Worm (Caenorhabditis elegans): ENCODE measurements around the gene Y41D4A.4.

Y41D4A.4 gene

ce11 chrIV:1724283-1724682, 21.5 kb upstream of the Y41D4A.4 start, which contains the start of gene epic-3:
Gene epic-3 (minus strand): TSS chrIV:1724383.
- TF ChIP-seq hlh-30 (tag; optimal IDR thresholded peaks at IDR 0.05; ENCODE audit: insufficient read depth) (no peak), ceh-24 (tag; optimal IDR thresholded peaks at IDR 0.05) (no peak), T23F11.4 (GFP tag; optimal IDR thresholded peaks at IDR 0.05) (no peak), tbx-2 (tag; optimal IDR thresholded peaks at IDR 0.05) (no peak), elt-4 (tag; optimal IDR thresholded peaks at IDR 0.05) (no peak), nhr-11 (tag; optimal IDR thresholded peaks at IDR 0.05) (no peak), lin-11 (tag; optimal IDR thresholded peaks at IDR 0.05) (no peak), ceh-31 (tag; optimal IDR thresholded peaks at IDR 0.05) (no peak), ceh-19 (GFP tag; optimal IDR thresholded peaks at IDR 0.05) (no peak), ceh-34 (tag; optimal IDR thresholded peaks at IDR 0.05) (no peak), K02D7.2 (tag; optimal IDR thresholded peaks at IDR 0.05) (no peak), elt-2 (tag; optimal IDR thresholded peaks at IDR 0.05) (no peak), pha-2 (tag; optimal IDR thresholded peaks at IDR 0.05) (no peak), zip-5 (tag; optimal IDR thresholded peaks at IDR 0.05) (no peak), unc-3 (GFP tag; conservative IDR thresholded peaks at IDR 0.05) (no peak), unc-3 (tag; optimal IDR thresholded peaks at IDR 0.05) (no peak)

ce11 chrIV:1725888-1726287, 19.9 kb upstream of the Y41D4A.4 start, which contains the start of gene K08D12.8:
Gene K08D12.8 (plus strand): TSS chrIV:1726188.
- no peak for TF ChIP-seq pha-2 (tag; optimal IDR thresholded peaks at IDR 0.05)
- TF ChIP-seq dve-1 (tag; optimal IDR thresholded peaks at IDR 0.05): no peak
- no peak for TF ChIP-seq unc-86 (tag; optimal IDR thresholded peaks at IDR 0.05)
- no peak for TF ChIP-seq ceh-9 (tag; optimal IDR thresholded peaks at IDR 0.05)
- TF ChIP-seq C08G9.2 (tag; optimal IDR thresholded peaks at IDR 0.05): no peak
- TF ChIP-seq ceh-18 (tag; optimal IDR thresholded peaks at IDR 0.05): no peak
- TF ChIP-seq nhr-11 (tag; optimal IDR thresholded peaks at IDR 0.05): no peak
- no peak for TF ChIP-seq hlh-15 (tag; optimal IDR thresholded peaks at IDR 0.05)
- no peak for TF ChIP-seq pros-1 (tag; optimal IDR thresholded peaks at IDR 0.05)
- TF ChIP-seq hlh-13 (GFP tag; optimal IDR thresholded peaks at IDR 0.05): no peak
- no peak for TF ChIP-seq ceh-31 (tag; optimal IDR thresholded peaks at IDR 0.05)
- no peak for TF ChIP-seq sox-4 (tag; optimal IDR thresholded peaks at IDR 0.05)
- TF ChIP-seq ceh-19 (GFP tag; optimal IDR thresholded peaks at IDR 0.05): no peak
- no peak for TF ChIP-seq madf-2 (tag; optimal IDR thresholded peaks at IDR 0.05)
- TF ChIP-seq zip-5 (tag; optimal IDR thresholded peaks at IDR 0.05): no peak

ce11 chrIV:1727538-1728072, 18.2 kb upstream of the Y41D4A.4 start:
- peak; percentile 76 for TF ChIP-seq ceh-48 (tag; optimal IDR thresholded peaks at IDR 0.05)
- TF ChIP-seq ceh-30 (tag; optimal IDR thresholded peaks at IDR 0.05): no peak

- TF ChIP-seq sox-2 (GFP tag; IDR thresholded peaks at IDR 0.05): no peak
- no peak for TF ChIP-seq elt-4 (tag; optimal IDR thresholded peaks at IDR 0.05)
- TF ChIP-seq tbx-2 (tag; optimal IDR thresholded peaks at IDR 0.05): peak; percentile 21
- TF ChIP-seq nfya-1 (tag; optimal IDR thresholded peaks at IDR 0.05): peak; percentile 9
- TF ChIP-seq unc-3 (GFP tag; conservative IDR thresholded peaks at IDR 0.05): no peak
- TF ChIP-seq unc-3 (tag; optimal IDR thresholded peaks at IDR 0.05): no peak
- TF ChIP-seq che-1 (tag; optimal IDR thresholded peaks at IDR 0.05): peak; percentile 38
- no peak for TF ChIP-seq C08G9.2 (tag; optimal IDR thresholded peaks at IDR 0.05)
- TF ChIP-seq gmeb-2 (tag; optimal IDR thresholded peaks at IDR 0.05): no peak
- TF ChIP-seq ceh-18 (tag; optimal IDR thresholded peaks at IDR 0.05): peak; percentile 29
- no peak for TF ChIP-seq ceh-14 (tag; optimal IDR thresholded peaks at IDR 0.05)
- peak; percentile 5 for TF ChIP-seq madf-2 (tag; optimal IDR thresholded peaks at IDR 0.05)
- TF ChIP-seq unc-86 (tag; optimal IDR thresholded peaks at IDR 0.05): peak; percentile 9
- TF ChIP-seq hlh-13 (GFP tag; optimal IDR thresholded peaks at IDR 0.05): no peak
- TF ChIP-seq ceh-22 (tag; optimal IDR thresholded peaks at IDR 0.05): no peak
- TF ChIP-seq ets-4 (tag; optimal IDR thresholded peaks at IDR 0.05): no peak
- TF ChIP-seq mec-3 (tag; optimal IDR thresholded peaks at IDR 0.05; ENCODE audit: borderline replicate concordance): no peak
- TF ChIP-seq Y22D7AL.16 (tag; optimal IDR thresholded peaks at IDR 0.05): no peak
- TF ChIP-seq lin-11 (tag; optimal IDR thresholded peaks at IDR 0.05): no peak
- peak; percentile 10 for TF ChIP-seq unc-42 (tag; optimal IDR thresholded peaks at IDR 0.05)
- TF ChIP-seq npax-4 (tag; optimal IDR thresholded peaks at IDR 0.05): no peak
- TF ChIP-seq rnt-1 (tag; optimal IDR thresholded peaks at IDR 0.05): no peak
- TF ChIP-seq sdc-2 (tag; optimal IDR thresholded peaks at IDR 0.05): no peak
- TF ChIP-seq ceh-31 (tag; optimal IDR thresholded peaks at IDR 0.05): peak; percentile 38
- TF ChIP-seq ceh-2 (tag; optimal IDR thresholded peaks at IDR 0.05): no peak
- peak; percentile 7 for TF ChIP-seq elt-2 (tag; optimal IDR thresholded peaks at IDR 0.05)
- TF ChIP-seq pax-1 (tag; optimal IDR thresholded peaks at IDR 0.05): no peak
Observed at ce11 chrIV:1738324-1738730, 7.5 kb upstream of the Y41D4A.4 start.

Measured in whole organism, late embryonic.